Fruit fly (Drosophila melanogaster) whole organism, embryonic: ENCODE results near the gene CG33947.
A peak's percentile ranks its signal among the peaks of the same experiment; 100 is the strongest.

Source experiments
- Antp ChIP-seq: fragments of 200-800 bp; sonication (Bioruptor generic); optimal IDR thresholded peaks from 3 replicates; lab custom pipeline; 2016; ENCODE audit warnings: missing biosample characterization, missing genetic modification characterization
- BEAF-32 ChIP-seq: fragments of 200-800 bp; sonication (Bioruptor generic); optimal IDR thresholded peaks from 3 replicates; lab custom pipeline; 2017; ENCODE audit warnings: missing biosample characterization, missing genetic modification characterization, mild to moderate bottlenecking, moderate library complexity, missing genetic modification reagents
- CG10267 ChIP-seq: fragments of 200-800 bp; sonication (Bioruptor generic); optimal IDR thresholded peaks from 2 replicates; lab custom pipeline; 2018; ENCODE audit warnings: missing biosample characterization, mild to moderate bottlenecking, missing genetic modification characterization, moderate library complexity
- CG10366 ChIP-seq: fragments of 200-800 bp; sonication (Bioruptor generic); IDR thresholded peaks from 2 replicates; pipeline ENCODE4 v1.3.6; 2022; ENCODE audit warnings: missing biosample characterization, missing genetic modification characterization
- CG10431 ChIP-seq: fragments of 200-800 bp; sonication (Bioruptor generic); optimal IDR thresholded peaks from 3 replicates; lab custom pipeline; 2018; ENCODE audit warnings: missing biosample characterization, mild to moderate bottlenecking, missing genetic modification characterization
- CG10462 ChIP-seq: fragments of 200-800 bp; sonication (Bioruptor generic); optimal IDR thresholded peaks from 2 replicates; lab custom pipeline; 2016; ENCODE audit warnings: missing biosample characterization, missing genetic modification characterization
- CG11504 ChIP-seq: fragments of 200-800 bp; sonication (Bioruptor generic); optimal IDR thresholded peaks from 3 replicates; lab custom pipeline; 2019; ENCODE audit warnings: missing biosample characterization, mild to moderate bottlenecking, missing genetic modification characterization, moderate library complexity
- CG12391 ChIP-seq: fragments of 200-800 bp; sonication (Bioruptor generic); optimal IDR thresholded peaks from 3 replicates; lab custom pipeline; 2018; ENCODE audit warnings: missing biosample characterization, mild to moderate bottlenecking, missing genetic modification characterization, moderate library complexity
- CG13123 ChIP-seq: fragments of 200-800 bp; sonication (Bioruptor generic); optimal IDR thresholded peaks from 2 replicates; lab custom pipeline; 2016; ENCODE audit warnings: missing biosample characterization, missing genetic modification characterization
- CG14441 ChIP-seq: fragments of 200-800 bp; sonication (Bioruptor generic); IDR thresholded peaks from 2 replicates; pipeline ENCODE4 v1.3.6; 2022; ENCODE audit warnings: missing biosample characterization, missing genetic modification characterization
- CG15696 ChIP-seq: fragments of 200-800 bp; sonication (Bioruptor generic); optimal IDR thresholded peaks from 2 replicates; lab custom pipeline; 2019; ENCODE audit warnings: missing biosample characterization, mild to moderate bottlenecking, missing genetic modification characterization, moderate library complexity
- CG16779 ChIP-seq: fragments of 200-800 bp; sonication (Bioruptor generic); IDR thresholded peaks from 2 replicates; pipeline ENCODE4 v1.3.6; 2022; ENCODE audit warnings: missing biosample characterization, missing genetic modification characterization
- CG16813 ChIP-seq: fragments of 200-800 bp; sonication (Bioruptor generic); IDR thresholded peaks from 3 replicates; pipeline ENCODE4 v1.3.6; 2022; ENCODE audit warnings: missing biosample characterization, missing genetic modification characterization; ENCODE audit not compliant: partially characterized antibody
- CG31388 ChIP-seq: fragments of 200-800 bp; sonication (Bioruptor generic); optimal IDR thresholded peaks from 2 replicates; lab custom pipeline; 2016; ENCODE audit warnings: missing biosample characterization, missing genetic modification characterization
- CG3726 ChIP-seq: fragments of 200-800 bp; sonication (Bioruptor generic); IDR thresholded peaks from 3 replicates; pipeline ENCODE4, ENCODE4 v1.3.6; 2022; ENCODE audit warnings: missing biosample characterization, missing genetic modification characterization
- CG6254 ChIP-seq: fragments of 200-800 bp; sonication (Bioruptor generic); optimal IDR thresholded peaks from 3 replicates; lab custom pipeline; 2017; ENCODE audit warnings: mild to moderate bottlenecking, missing biosample characterization, missing genetic modification reagents, missing genetic modification characterization
- CG6854 ChIP-seq: fragments of 200-800 bp; sonication (Bioruptor generic); optimal IDR thresholded peaks from 3 replicates; lab custom pipeline; 2017; ENCODE audit warnings: missing biosample characterization, mild to moderate bottlenecking, missing genetic modification characterization
- CG7357 ChIP-seq: fragments of 200-800 bp; sonication (Bioruptor generic); IDR thresholded peaks from 3 replicates; pipeline ENCODE4 v1.3.6; 2022; ENCODE audit warnings: missing biosample characterization, missing genetic modification characterization
- CG9797 ChIP-seq: fragments of 200-800 bp; sonication (Bioruptor generic); optimal IDR thresholded peaks from 3 replicates; lab custom pipeline; 2018; ENCODE audit warnings: missing biosample characterization, mild to moderate bottlenecking, missing genetic modification characterization
- CTCF ChIP-seq: fragments of 200-800 bp; sonication (Bioruptor generic); optimal IDR thresholded peaks from 2 replicates; lab custom pipeline; 2017; ENCODE audit warnings: missing biosample characterization, mild to moderate bottlenecking, missing genetic modification characterization, moderate library complexity
- Camta ChIP-seq: fragments of 200-800 bp; sonication (Bioruptor generic); optimal IDR thresholded peaks from 2 replicates; lab custom pipeline; 2016; ENCODE audit warnings: missing biosample characterization, missing genetic modification characterization
- E2f2 ChIP-seq: fragments of 200-800 bp; sonication (Bioruptor generic); IDR thresholded peaks from 2 replicates; pipeline ENCODE4 v1.3.6; 2022; ENCODE audit warnings: missing biosample characterization, missing genetic modification characterization
- HLH3B ChIP-seq: fragments of 200-800 bp; sonication (Bioruptor generic); IDR thresholded peaks from 2 replicates; pipeline ENCODE4 v1.3.6; 2022; ENCODE audit warnings: missing biosample characterization, missing genetic modification characterization
- Lhr ChIP-seq: fragments of 200-800 bp; sonication (Bioruptor generic); optimal IDR thresholded peaks from 3 replicates; lab custom pipeline; 2017; ENCODE audit warnings: mild to moderate bottlenecking, missing biosample characterization, missing genetic modification reagents, missing genetic modification characterization
- NC2α ChIP-seq: fragments of 200-800 bp; sonication (Bioruptor generic); optimal IDR thresholded peaks from 2 replicates; lab custom pipeline; 2016; ENCODE audit warnings: missing biosample characterization, missing genetic modification characterization
- Ssrp ChIP-seq: fragments of 200-800 bp; sonication (Bioruptor generic); optimal IDR thresholded peaks from 2 replicates; lab custom pipeline; 2018; ENCODE audit warnings: missing biosample characterization, mild to moderate bottlenecking, missing genetic modification characterization, moderate library complexity
- Stat92E ChIP-seq, 3 experiments: fragments of >200 bp in 2 of 3; fragments of 200-800 bp in 1 of 3; sonication (Bioruptor generic) in 1 of 3; optimal IDR thresholded peaks; 2 replicates each; lab custom pipeline; 2017 to 2019; ENCODE audit warnings: missing biosample characterization in 3 of 3, missing genetic modification characterization in 3 of 3, mild to moderate bottlenecking in 1 of 3, moderate library complexity in 1 of 3
- ash1 ChIP-seq: fragments of 200-800 bp; sonication (Bioruptor generic); optimal IDR thresholded peaks from 2 replicates; lab custom pipeline; 2018; ENCODE audit warnings: missing biosample characterization, mild to moderate bottlenecking, missing genetic modification characterization
- ato ChIP-seq: fragments of 200-800 bp; sonication (Bioruptor generic); IDR thresholded peaks from 2 replicates; pipeline ENCODE4 v1.3.6; 2022; ENCODE audit warnings: missing biosample characterization, missing genetic modification characterization; ENCODE audit not compliant: partially characterized antibody
- bab2 ChIP-seq: fragments of 200-800 bp; sonication (Bioruptor generic); optimal IDR thresholded peaks from 2 replicates; lab custom pipeline; 2016; ENCODE audit warnings: missing biosample characterization, missing genetic modification characterization
- btn ChIP-seq: fragments of 200-800 bp; sonication (Bioruptor generic); optimal IDR thresholded peaks from 2 replicates; lab custom pipeline; 2016; ENCODE audit warnings: missing biosample characterization, missing genetic modification characterization
- chm ChIP-seq: fragments of 200-800 bp; sonication (Bioruptor generic); IDR thresholded peaks from 2 replicates; pipeline ENCODE4 v1.3.6; 2022; ENCODE audit warnings: missing biosample characterization, missing genetic modification characterization
- dpn ChIP-seq, 2 experiments: fragments of 200-800 bp; sonication (Bioruptor generic); optimal IDR thresholded peaks; 3 replicates each; lab custom pipeline; 2016; ENCODE audit warnings: missing biosample characterization in 2 of 2, missing genetic modification characterization in 2 of 2
- ems ChIP-seq: fragments of 200-800 bp; sonication (Bioruptor generic); optimal IDR thresholded peaks from 3 replicates; lab custom pipeline; 2016; ENCODE audit warnings: missing biosample characterization, missing genetic modification characterization
- gcm ChIP-seq: fragments of 200-800 bp; sonication (Bioruptor generic); optimal IDR thresholded peaks from 2 replicates; lab custom pipeline; 2019; ENCODE audit warnings: missing biosample characterization, mild to moderate bottlenecking, missing genetic modification characterization, moderate library complexity
- grn ChIP-seq: fragments of 200-800 bp; sonication (Bioruptor generic); optimal IDR thresholded peaks from 3 replicates; lab custom pipeline; 2017; ENCODE audit warnings: missing biosample characterization, missing genetic modification characterization
- ind ChIP-seq: fragments of 200-800 bp; sonication (Bioruptor generic); optimal IDR thresholded peaks from 3 replicates; lab custom pipeline; 2016; ENCODE audit warnings: missing biosample characterization, missing genetic modification characterization
- lab ChIP-seq: fragments of 200-800 bp; sonication (Bioruptor generic); optimal IDR thresholded peaks from 3 replicates; lab custom pipeline; 2017; ENCODE audit warnings: missing biosample characterization, missing genetic modification characterization, mild to moderate bottlenecking, moderate library complexity, missing genetic modification reagents
- lilli ChIP-seq: fragments of 200-800 bp; sonication (Bioruptor generic); optimal IDR thresholded peaks from 3 replicates; lab custom pipeline; 2016; ENCODE audit warnings: missing biosample characterization, missing genetic modification characterization
- p53 ChIP-seq: fragments of 200-800 bp; sonication (Bioruptor generic); optimal IDR thresholded peaks from 2 replicates; lab custom pipeline; 2016; ENCODE audit warnings: missing biosample characterization, missing genetic modification characterization
- pho ChIP-seq: fragments of 200-800 bp; sonication (Bioruptor generic); optimal IDR thresholded peaks from 2 replicates; lab custom pipeline; 2016; ENCODE audit warnings: missing biosample characterization, missing genetic modification characterization
- psq ChIP-seq: fragments of 200-800 bp; sonication (Bioruptor generic); optimal IDR thresholded peaks from 2 replicates; lab custom pipeline; 2017; ENCODE audit warnings: missing biosample characterization, missing genetic modification characterization
- ranshi ChIP-seq: fragments of 200-800 bp; sonication (Bioruptor generic); IDR thresholded peaks from 2 replicates; pipeline ENCODE4 v1.3.6; 2022; ENCODE audit warnings: missing biosample characterization, missing genetic modification characterization
- sc ChIP-seq, 3 experiments: fragments of >200 bp in 2 of 3; fragments of 200-800 bp in 1 of 3; sonication (Bioruptor generic) in 1 of 3; optimal IDR thresholded peaks; 2 replicates in 2 of 3; 3 replicates in 1 of 3; lab custom pipeline; 2017; ENCODE audit warnings: mild to moderate bottlenecking in 1 of 3, missing biosample characterization in 1 of 3, missing genetic modification characterization in 1 of 3, missing genetic modification reagents in 1 of 3
- scrt ChIP-seq: fragments of 200-800 bp; sonication (Bioruptor generic); optimal IDR thresholded peaks from 2 replicates; lab custom pipeline; 2018; ENCODE audit warnings: missing biosample characterization, mild to moderate bottlenecking, missing genetic modification characterization, moderate library complexity
- sd ChIP-seq: fragments of 200-800 bp; sonication (Bioruptor generic); optimal IDR thresholded peaks from 3 replicates; lab custom pipeline; 2018; ENCODE audit warnings: missing biosample characterization, mild to moderate bottlenecking, missing genetic modification characterization, moderate library complexity
- sim ChIP-seq: fragments of 200-800 bp; sonication (Bioruptor generic); IDR thresholded peaks from 2 replicates; pipeline ENCODE4 v1.3.6; 2022; ENCODE audit warnings: missing biosample characterization, missing genetic modification characterization
- tin ChIP-seq: fragments of 200-800 bp; sonication (Bioruptor generic); optimal IDR thresholded peaks from 3 replicates; lab custom pipeline; 2016; ENCODE audit warnings: missing biosample characterization, missing genetic modification characterization
- vnd ChIP-seq: fragments of 200-800 bp; sonication (Bioruptor generic); IDR thresholded peaks from 3 replicates; pipeline ENCODE4 v1.3.6; 2022; ENCODE audit warnings: missing biosample characterization, missing genetic modification characterization; ENCODE audit not compliant: partially characterized antibody
- wor ChIP-seq: fragments of 200-800 bp; sonication (Bioruptor generic); IDR thresholded peaks from 2 replicates; pipeline ENCODE4 v1.3.6; 2022; ENCODE audit warnings: missing biosample characterization, missing genetic modification characterization

The CG33947 gene

dm6 chr3L:11096195-11096908 lies at the start of gene CG33947, which contains the start of the genes CG46439 and Iyd (continued):
- TF ChIP-seq CG3726 (GFP tag; lab: Robert Waterston, UW) (no peak), CG12391 (tag; lab: Kevin White, UChicago) (no peak), tin (GFP tag; lab: Kevin White, UChicago) (no peak), sd (tag; lab: Kevin White, UChicago) (no peak), psq (no peak), pho (GFP tag; lab: Kevin White, UChicago) (no peak), wor (no peak), CG6254 (GFP tag; lab: Kevin White, UChicago) (no peak), scrt (GFP tag; lab: Kevin White, UChicago) (no peak), btn (no peak), CG6854 (GFP tag; lab: Kevin White, UChicago) (no peak), CG10366 (GFP tag; lab: Robert Waterston, UW) (no peak), Lhr (GFP tag; lab: Kevin White, UChicago) (no peak), HLH3B (GFP tag; lab: Robert Waterston, UW) (no peak), lilli (GFP tag; lab: Kevin White, UChicago) (no peak), bab2 (no peak), CG10267 (peak; percentile 95), p53 (GFP tag; lab: Kevin White, UChicago) (no peak), grn (GFP tag; lab: Kevin White, UChicago) (no peak), gcm (GFP tag; lab: Kevin White, UChicago) (peak; percentile 54), CG16813 (0 out of 3 replicates have a peak, but pooled peaks have one; percentile 16), sim (GFP tag; lab: Robert Waterston, UW) (no peak), ato (GFP tag; lab: Robert Waterston, UW) (0 out of 2 replicates have a peak, but pooled peaks have one; percentile 28), CG10462 (no peak), sc (optimal IDR thresholded peaks at IDR 0.05; lab: Kevin White, UChicago) (no peak), sc (GFP tag; optimal IDR thresholded peaks at IDR 0.05; lab: Kevin White, UChicago) (no peak), vnd (GFP tag; lab: Robert Waterston, UW) (no peak), Stat92E (GFP tag; optimal IDR thresholded peaks at IDR 0.05; lab: Kevin White, UChicago) (no peak), dpn (GFP tag; optimal IDR thresholded peaks at IDR 0.05; lab: Kevin White, UChicago) (no peak), ranshi (GFP tag; lab: Robert Waterston, UW) (no peak), ems (peak; percentile 9), ind (no peak), CG9797 (peak; percentile 32), CG31388 (GFP tag; lab: Kevin White, UChicago) (no peak), NC2α (GFP tag; lab: Kevin White, UChicago) (no peak), CG7357 (GFP tag; lab: Robert Waterston, UW) (no peak), CG10431 (GFP tag; lab: Kevin White, UChicago) (no peak), CTCF (GFP tag; lab: Kevin White, UChicago) (peak; percentile 23), lab (GFP tag; lab: Kevin White, UChicago) (peak; percentile 35), BEAF-32 (GFP tag; lab: Kevin White, UChicago) (no peak), chm (GFP tag; lab: Robert Waterston, UW) (no peak; the same call in 1 of the 2 replicates), CG15696 (no peak), CG14441 (GFP tag; lab: Robert Waterston, UW) (peak; percentile 29; the same call in 1 of the 2 replicates), ash1 (GFP tag; lab: Kevin White, UChicago) (no peak), CG11504 (peak; percentile 18), E2f2 (GFP tag; lab: Robert Waterston, UW) (peak; percentile 45), Antp (no peak), Ssrp (tag; lab: Kevin White, UChicago) (no peak), CG16779 (GFP tag; lab: Robert Waterston, UW) (no peak), Camta (no peak), CG13123 (GFP tag; lab: Kevin White, UChicago) (no peak)
